Worm (Caenorhabditis elegans): Measurements from ENCODE around the gene C45G7.13.

ce11 chrIV:2416738-2417137, 34.4 kb downstream of the C45G7.13 start:
- no peak for TF ChIP-seq W03F9.2 (tag; optimal IDR thresholded peaks at IDR 0.05)
- no peak for TF ChIP-seq him-1 (tag; optimal IDR thresholded peaks at IDR 0.05)
- no peak for TF ChIP-seq dao-5 (tag; optimal IDR thresholded peaks at IDR 0.05)

Measured in whole organism, L4/young adult.